Fruit fly (Drosophila melanogaster) whole organism, adult: ENCODE results near the gene Rab11.

Experiments used
- CG11617 ChIP-seq: fragments of 200-800 bp; sonication (Bioruptor generic); optimal IDR thresholded peaks from 2 replicates; lab custom pipeline; 2017; ENCODE audit warnings: mild to moderate bottlenecking, missing biosample characterization, missing genetic modification reagents, missing genetic modification characterization
- CG12768 ChIP-seq: fragments of 200-800 bp; sonication (Bioruptor generic); optimal IDR thresholded peaks from 2 replicates; lab custom pipeline; 2017; ENCODE audit warnings: missing biosample characterization, missing genetic modification characterization, mild to moderate bottlenecking, moderate library complexity, missing genetic modification reagents
- CG14711 ChIP-seq: fragments of 200-800 bp; sonication (Bioruptor generic); optimal IDR thresholded peaks from 2 replicates; lab custom pipeline; 2018; ENCODE audit warnings: missing biosample characterization, mild to moderate bottlenecking, missing genetic modification characterization, moderate library complexity
- CG1620 ChIP-seq: fragments of 200-800 bp; sonication (Bioruptor generic); optimal IDR thresholded peaks from 2 replicates; lab custom pipeline; 2016; ENCODE audit warnings: missing biosample characterization, missing genetic modification characterization
- CG33017 ChIP-seq: fragments of 200-800 bp; sonication (Bioruptor generic); optimal IDR thresholded peaks from 2 replicates; lab custom pipeline; 2018; ENCODE audit warnings: missing biosample characterization, mild to moderate bottlenecking, missing genetic modification characterization, moderate library complexity
- CG5204 ChIP-seq: fragments of 200-800 bp; sonication (Bioruptor generic); optimal IDR thresholded peaks from 2 replicates; lab custom pipeline; 2016; ENCODE audit warnings: missing biosample characterization, missing genetic modification characterization
- CG7045 ChIP-seq: fragments of 200-800 bp; sonication (Bioruptor generic); optimal IDR thresholded peaks from 2 replicates; lab custom pipeline; 2017; ENCODE audit warnings: missing biosample characterization, mild to moderate bottlenecking, missing genetic modification characterization
- CG7101 ChIP-seq: fragments of 200-800 bp; sonication (Bioruptor generic); optimal IDR thresholded peaks from 2 replicates; lab custom pipeline; 2018; ENCODE audit warnings: missing biosample characterization, mild to moderate bottlenecking, missing genetic modification characterization, moderate library complexity
- Clk ChIP-seq: fragments of 200-800 bp; sonication (Bioruptor generic); optimal IDR thresholded peaks from 2 replicates; lab custom pipeline; 2017; ENCODE audit warnings: missing biosample characterization, missing genetic modification characterization
- Crg-1 ChIP-seq: fragments of 200-800 bp; sonication (Bioruptor generic); optimal IDR thresholded peaks from 2 replicates; lab custom pipeline; 2016; ENCODE audit warnings: missing biosample characterization, missing genetic modification characterization
- Hr96 ChIP-seq: fragments of 200-800 bp; sonication (Bioruptor generic); optimal IDR thresholded peaks from 2 replicates; lab custom pipeline; 2016; ENCODE audit warnings: missing biosample characterization, missing genetic modification characterization
- Mnt ChIP-seq: fragments of 200-800 bp; sonication (Bioruptor generic); optimal IDR thresholded peaks from 2 replicates; lab custom pipeline; 2016; ENCODE audit warnings: missing biosample characterization, mild to moderate bottlenecking, missing genetic modification characterization
- bab1 ChIP-seq: fragments of 200-800 bp; sonication (Bioruptor generic); optimal IDR thresholded peaks from 3 replicates; lab custom pipeline; 2019; ENCODE audit warnings: missing biosample characterization, mild to moderate bottlenecking, missing genetic modification characterization, moderate library complexity
- cic ChIP-seq: fragments of 200-800 bp; sonication (Bioruptor generic); optimal IDR thresholded peaks from 2 replicates; lab custom pipeline; 2017; ENCODE audit warnings: missing biosample characterization, mild to moderate bottlenecking, missing genetic modification characterization, moderate library complexity
- cnc ChIP-seq, 2 experiments: fragments of >200 bp; optimal IDR thresholded peaks; 2 replicates each; lab custom pipeline; 2017
- kay ChIP-seq: fragments of 200-800 bp; sonication (Bioruptor generic); peaks from one replicate; lab custom pipeline; 2016; ENCODE audit warnings: missing biosample characterization, missing genetic modification characterization, borderline replicate concordance
- ovo ChIP-seq: fragments of 200-800 bp; sonication (Bioruptor generic); optimal IDR thresholded peaks from 2 replicates; lab custom pipeline; 2016; ENCODE audit warnings: missing biosample characterization, missing genetic modification characterization
- pad ChIP-seq: fragments of 200-800 bp; sonication (Bioruptor generic); optimal IDR thresholded peaks from 3 replicates; lab custom pipeline; 2017; ENCODE audit warnings: missing biosample characterization, missing genetic modification characterization, mild to moderate bottlenecking, moderate library complexity, missing genetic modification reagents
- tj ChIP-seq: fragments of 200-800 bp; sonication (Bioruptor generic); optimal IDR thresholded peaks from 3 replicates; lab custom pipeline; 2017; ENCODE audit warnings: missing biosample characterization, mild to moderate bottlenecking, missing genetic modification characterization, moderate library complexity
- toe ChIP-seq: fragments of 200-800 bp; sonication (Bioruptor generic); optimal IDR thresholded peaks from 2 replicates; lab custom pipeline; 2016; ENCODE audit warnings: missing biosample characterization, missing genetic modification characterization

Gene Rab11

DNA sequence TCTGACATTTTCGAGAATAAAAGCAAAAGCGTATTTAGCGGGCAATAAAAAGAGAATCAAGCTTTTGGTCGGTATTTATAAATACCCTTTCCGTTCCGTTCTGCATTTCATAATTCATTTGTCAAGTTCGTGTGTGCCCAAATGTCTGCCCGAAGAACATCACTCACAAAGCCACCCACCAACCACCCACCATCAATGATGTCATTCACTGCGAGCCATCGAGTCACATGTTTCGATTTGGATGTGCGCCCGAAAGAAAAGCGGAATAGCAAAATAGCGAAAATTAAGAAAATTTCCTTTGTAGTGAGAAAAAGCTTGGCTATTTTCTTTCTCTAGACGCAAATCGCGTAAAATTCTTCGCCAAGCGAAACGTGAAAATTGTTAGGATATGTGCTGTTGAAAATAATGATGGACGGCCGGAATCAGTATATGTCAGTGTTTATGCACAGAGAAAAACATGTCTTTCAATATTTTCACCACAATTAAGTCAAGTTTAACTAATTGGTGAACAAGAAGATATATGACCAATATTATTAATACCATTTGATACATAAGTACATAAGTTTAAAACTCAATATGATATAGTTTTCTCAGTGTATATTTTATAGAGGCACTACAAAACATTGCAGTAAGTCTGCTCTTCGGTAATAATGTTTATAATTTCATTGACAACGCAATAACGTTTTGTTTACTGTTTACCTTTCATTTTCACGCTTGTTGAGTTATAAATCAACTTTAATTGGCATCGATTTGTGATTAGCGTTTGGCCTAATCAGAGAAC is 40.1 kb downstream of the Rab11 start:
- TF ChIP-seq ovo (no peak), Crg-1 (no peak), cnc (optimal IDR thresholded peaks at IDR 0.05; lab: Kevin White, UChicago) (no peak), tj (GFP tag; lab: Kevin White, UChicago) (peak; percentile 27), CG11617 (GFP tag; lab: Kevin White, UChicago) (peak; percentile 66), toe (GFP tag; lab: Kevin White, UChicago) (no peak), pad (GFP tag; lab: Kevin White, UChicago) (no peak), CG7045 (GFP tag; lab: Kevin White, UChicago) (peak; percentile 9), CG7101 (tag; lab: Kevin White, UChicago) (peak; percentile 65), CG12768 (GFP tag; lab: Kevin White, UChicago) (peak; percentile 21), bab1 (GFP tag; lab: Kevin White, UChicago) (no peak), CG33017 (tag; lab: Kevin White, UChicago) (peak; percentile 55), Hr96 (no peak), Clk (GFP tag; lab: Kevin White, UChicago) (no peak), CG1620 (peak; percentile 3), cic (GFP tag; lab: Kevin White, UChicago) (no peak), CG5204 (GFP tag; lab: Kevin White, UChicago) (peak; percentile 55), kay (GFP tag; lab: Kevin White, UChicago) (no peak), Mnt (GFP tag; lab: Kevin White, UChicago) (peak; percentile 24), CG14711 (no peak)

DNA sequence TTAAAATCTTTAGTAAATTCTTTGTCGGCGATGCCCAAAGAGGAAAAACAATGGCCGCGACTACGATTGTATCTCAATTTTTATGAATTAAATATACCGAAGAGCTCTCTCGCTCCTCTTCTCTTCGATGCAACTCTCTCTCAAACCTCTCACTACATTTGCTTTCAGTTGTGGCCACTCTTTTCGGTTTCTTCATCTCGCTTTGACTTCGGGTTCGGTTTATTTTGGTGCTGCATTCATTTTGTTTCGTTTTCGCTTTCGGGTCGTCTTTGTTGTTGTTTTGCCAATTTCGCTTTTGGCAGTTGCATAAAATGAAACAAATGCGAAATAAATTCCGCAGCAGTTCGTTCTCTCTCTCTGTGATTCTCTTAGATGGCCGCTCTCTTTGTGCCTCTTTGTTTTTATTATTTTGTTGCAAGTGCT is 41.7 kb downstream of the Rab11 start:
- TF ChIP-seq CG11617 (GFP tag; lab: Kevin White, UChicago) (peak; percentile 65), Mnt (GFP tag; lab: Kevin White, UChicago) (no peak), CG5204 (GFP tag; lab: Kevin White, UChicago) (no peak), Clk (GFP tag; lab: Kevin White, UChicago) (no peak), pad (GFP tag; lab: Kevin White, UChicago) (no peak), CG12768 (GFP tag; lab: Kevin White, UChicago) (peak; percentile 51), cic (GFP tag; lab: Kevin White, UChicago) (no peak), bab1 (GFP tag; lab: Kevin White, UChicago) (peak; percentile 38), CG1620 (no peak), Crg-1 (no peak), Hr96 (no peak), tj (GFP tag; lab: Kevin White, UChicago) (peak; percentile 52), toe (GFP tag; lab: Kevin White, UChicago) (no peak), CG7101 (tag; lab: Kevin White, UChicago) (peak; percentile 23), kay (GFP tag; lab: Kevin White, UChicago) (peak; percentile 35), CG33017 (tag; lab: Kevin White, UChicago) (peak; percentile 61), CG7045 (GFP tag; lab: Kevin White, UChicago) (peak; percentile 48)

DNA sequence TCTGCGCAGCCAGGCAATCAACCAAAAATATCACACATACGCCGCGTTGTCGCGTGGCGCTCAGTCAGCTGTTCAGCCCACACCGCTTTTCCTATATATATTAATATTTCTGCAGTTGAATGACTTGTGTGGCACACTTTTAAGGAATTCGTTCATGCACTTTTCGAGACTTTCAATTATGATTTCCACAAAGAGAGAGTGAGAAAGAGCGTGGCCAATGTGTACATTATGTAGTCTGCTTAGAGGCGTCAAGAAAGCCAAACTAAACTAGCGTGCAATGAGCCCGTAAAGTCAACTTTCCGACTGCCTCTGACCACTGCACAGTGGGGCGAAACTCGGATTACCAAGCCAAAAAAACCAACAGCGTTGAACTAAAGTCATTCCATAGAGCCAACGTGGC is 42.9 kb downstream of the Rab11 start:
- TF ChIP-seq pad (GFP tag; lab: Kevin White, UChicago) (no peak), Hr96 (no peak), Mnt (GFP tag; lab: Kevin White, UChicago) (no peak), tj (GFP tag; lab: Kevin White, UChicago) (no peak), CG12768 (GFP tag; lab: Kevin White, UChicago) (no peak), kay (GFP tag; lab: Kevin White, UChicago) (no peak), cic (GFP tag; lab: Kevin White, UChicago) (no peak), CG7045 (GFP tag; lab: Kevin White, UChicago) (no peak), CG5204 (GFP tag; lab: Kevin White, UChicago) (no peak), CG14711 (no peak), cnc (optimal IDR thresholded peaks at IDR 0.05; lab: Kevin White, UChicago) (no peak), CG33017 (tag; lab: Kevin White, UChicago) (no peak)

DNA sequence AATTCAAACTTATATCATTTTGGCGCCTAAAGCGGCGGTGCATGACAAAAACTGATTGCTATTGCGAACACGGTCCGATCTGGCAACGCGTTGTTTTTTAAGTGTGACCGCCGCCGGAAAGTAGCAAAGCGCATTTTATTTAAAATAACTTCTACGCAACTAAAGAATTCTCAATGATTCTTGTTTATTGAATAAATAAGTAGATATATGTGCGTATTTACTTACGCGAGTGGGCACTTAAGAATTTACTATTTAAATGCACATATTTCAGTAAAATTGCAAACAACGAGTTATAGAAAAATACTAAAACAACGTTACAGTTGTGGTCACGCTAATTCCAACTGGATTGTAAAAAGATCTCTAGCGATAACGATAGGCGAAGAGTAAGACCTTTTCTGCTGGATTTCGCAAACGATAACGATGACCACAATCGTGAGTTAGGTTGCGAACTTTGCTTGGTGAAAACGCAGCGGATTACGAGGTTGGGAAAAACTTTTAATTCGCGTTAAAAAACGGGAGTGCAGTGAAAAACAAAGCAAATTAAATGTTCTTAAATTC is 44.8 kb downstream of the Rab11 start:
- no peak for TF ChIP-seq CG33017 (tag; lab: Kevin White, UChicago)
- TF ChIP-seq kay (GFP tag; lab: Kevin White, UChicago), result no peak
- peak; percentile 8 for TF ChIP-seq toe (GFP tag; lab: Kevin White, UChicago)
- TF ChIP-seq cic (GFP tag; lab: Kevin White, UChicago), result no peak
- TF ChIP-seq CG11617 (GFP tag; lab: Kevin White, UChicago), result no peak
- TF ChIP-seq pad (GFP tag; lab: Kevin White, UChicago), result no peak
- no peak for TF ChIP-seq Clk (GFP tag; lab: Kevin White, UChicago)
- TF ChIP-seq Mnt (GFP tag; lab: Kevin White, UChicago), result no peak
- peak; percentile 13 for TF ChIP-seq tj (GFP tag; lab: Kevin White, UChicago)
- no peak for TF ChIP-seq cnc (optimal IDR thresholded peaks at IDR 0.05; lab: Kevin White, UChicago)
- TF ChIP-seq CG14711, result peak; percentile 13
- TF ChIP-seq CG7101 (tag; lab: Kevin White, UChicago), result peak; percentile 12
- peak; percentile 29 for TF ChIP-seq bab1 (GFP tag; lab: Kevin White, UChicago)
- no peak for TF ChIP-seq ovo
- TF ChIP-seq CG5204 (GFP tag; lab: Kevin White, UChicago), result peak; percentile 27
- no peak for TF ChIP-seq CG12768 (GFP tag; lab: Kevin White, UChicago)
- peak; percentile 9 for TF ChIP-seq CG1620
- no peak for TF ChIP-seq Hr96
